Fruit fly (Drosophila melanogaster): Measurements from ENCODE around the gene Gs1.

DNA sequence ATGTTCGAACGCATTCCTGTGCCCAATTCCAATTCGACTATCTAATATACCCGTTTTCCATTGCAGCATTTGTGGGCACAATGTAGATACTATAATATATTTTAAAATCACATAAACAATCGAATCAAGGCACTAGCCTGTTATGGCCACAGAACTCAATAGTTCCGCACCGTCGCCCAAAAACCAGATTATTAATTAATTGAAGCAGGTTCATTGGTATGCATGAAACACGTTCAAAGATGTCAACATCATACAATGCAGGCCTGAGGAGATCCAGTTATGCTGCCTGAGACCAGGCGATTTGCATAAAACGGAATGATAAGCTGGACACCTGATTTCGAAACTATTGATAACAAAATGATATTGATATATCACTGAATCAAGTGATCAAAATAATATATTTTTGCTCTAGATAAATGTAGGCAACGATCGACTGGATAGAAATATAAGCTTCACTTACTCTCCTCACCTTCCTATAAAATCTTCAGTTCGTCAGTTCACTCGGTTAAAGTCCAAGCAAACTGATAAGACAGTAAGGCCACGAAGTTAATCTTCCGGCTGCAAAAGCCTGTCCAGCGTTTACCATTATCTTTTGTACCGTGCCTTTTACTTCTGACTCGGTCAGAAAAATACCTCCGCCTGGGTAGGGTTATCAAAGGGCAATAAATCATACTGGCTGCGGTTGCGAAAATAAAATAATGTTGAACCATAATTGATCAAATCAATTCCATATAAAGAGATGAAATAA is 3.7 kb downstream of the Gs1 start:
- TF ChIP-seq Myc (optimal IDR thresholded peaks at IDR 0.05), result no peak
- no peak for TF ChIP-seq OdsH (GFP tag; optimal IDR thresholded peaks at IDR 0.05)
- no peak for TF ChIP-seq CrebA (GFP tag; optimal IDR thresholded peaks at IDR 0.05; ENCODE audit: borderline replicate concordance)

Measured in whole organism, wandering third instar larva.